Worm (Caenorhabditis elegans): ENCODE results near the gene C07B5.2.

C07B5.2 gene

ce11 chrX:9553095-9553494 is 36.1 kb upstream of the C07B5.2 start:
- no peak for TF ChIP-seq unc-39 (tag; optimal IDR thresholded peaks at IDR 0.05)
- no peak for TF ChIP-seq lin-13 (tag; optimal IDR thresholded peaks at IDR 0.05)
- TF ChIP-seq bed-3 (GFP tag; optimal IDR thresholded peaks at IDR 0.05) = no peak
- no peak for TF ChIP-seq hlh-1 (tag; optimal IDR thresholded peaks at IDR 0.05)
- no peak for TF ChIP-seq elt-3 (tag; optimal IDR thresholded peaks at IDR 0.05)
- TF ChIP-seq nhr-76 (tag; optimal IDR thresholded peaks at IDR 0.05) = no peak
- TF ChIP-seq lsy-2 (tag; optimal IDR thresholded peaks at IDR 0.05) = no peak
- TF ChIP-seq mep-1 (tag; optimal IDR thresholded peaks at IDR 0.05) = no peak
- TF ChIP-seq elt-1 (tag; optimal IDR thresholded peaks at IDR 0.05; ENCODE audit: borderline replicate concordance, insufficient read depth) = no peak
- TF ChIP-seq unc-120 (tag; optimal IDR thresholded peaks at IDR 0.05; ENCODE audit: poor library complexity, severe bottlenecking) = no peak
- TF ChIP-seq ztf-11 (tag; optimal IDR thresholded peaks at IDR 0.05) = no peak
- no peak for TF ChIP-seq ceh-39 (tag; optimal IDR thresholded peaks at IDR 0.05)
- TF ChIP-seq sptf-1 (tag; optimal IDR thresholded peaks at IDR 0.05) = no peak
- no peak for TF ChIP-seq lin-32 (GFP tag; optimal IDR thresholded peaks at IDR 0.05)
- no peak for TF ChIP-seq nhr-2 (tag; optimal IDR thresholded peaks at IDR 0.05)
- no peak for TF ChIP-seq mab-5 (tag; optimal IDR thresholded peaks at IDR 0.05)
- TF ChIP-seq sem-2 (GFP tag; optimal IDR thresholded peaks at IDR 0.05) = no peak
- no peak for TF ChIP-seq blmp-1 (tag; optimal IDR thresholded peaks at IDR 0.05)
- no peak for TF ChIP-seq drap-1 (GFP tag; optimal IDR thresholded peaks at IDR 0.05)

DNA sequence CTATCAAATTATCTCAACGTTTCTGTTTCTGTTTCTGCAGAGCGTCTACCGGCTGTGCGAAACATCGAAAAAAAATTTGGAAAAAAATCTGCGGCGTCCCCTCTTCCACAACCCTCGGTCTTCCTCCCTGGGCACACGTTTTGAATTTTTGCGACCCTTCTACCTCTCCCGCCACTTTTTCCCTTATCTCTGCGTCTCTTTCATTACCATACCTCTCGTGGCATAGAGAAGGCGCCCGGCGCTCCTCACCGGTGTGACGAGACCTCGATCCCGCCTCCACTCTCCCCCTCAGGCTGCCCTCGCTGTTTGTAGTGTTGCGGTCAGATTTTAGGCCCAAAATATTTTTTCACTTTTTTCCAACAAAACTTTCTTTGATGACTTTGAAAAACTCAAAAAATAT is 35.4 kb upstream of the C07B5.2 start:
- TF ChIP-seq lin-32 (GFP tag; optimal IDR thresholded peaks at IDR 0.05) (no peak), ceh-39 (tag; optimal IDR thresholded peaks at IDR 0.05) (no peak), bed-3 (GFP tag; optimal IDR thresholded peaks at IDR 0.05) (no peak), hlh-1 (tag; optimal IDR thresholded peaks at IDR 0.05) (no peak), pha-4 (tag; optimal IDR thresholded peaks at IDR 0.05) (no peak), blmp-1 (tag; optimal IDR thresholded peaks at IDR 0.05) (no peak), cnd-1 (tag; optimal IDR thresholded peaks at IDR 0.05) (no peak), nhr-2 (tag; optimal IDR thresholded peaks at IDR 0.05) (no peak), unc-62 (GFP tag; optimal IDR thresholded peaks at IDR 0.05) (no peak), ztf-11 (tag; optimal IDR thresholded peaks at IDR 0.05) (no peak), lin-13 (tag; optimal IDR thresholded peaks at IDR 0.05) (no peak), ceh-83 (GFP tag; optimal IDR thresholded peaks at IDR 0.05) (no peak), ham-2 (GFP tag; optimal IDR thresholded peaks at IDR 0.05) (no peak), mab-5 (tag; optimal IDR thresholded peaks at IDR 0.05) (no peak), mep-1 (tag; optimal IDR thresholded peaks at IDR 0.05) (no peak), nhr-12 (tag; optimal IDR thresholded peaks at IDR 0.05) (no peak), nhr-237 (tag; optimal IDR thresholded peaks at IDR 0.05) (no peak), unc-39 (tag; optimal IDR thresholded peaks at IDR 0.05) (no peak)

ce11 chrX:9551112-9551511 is 34.1 kb upstream of the C07B5.2 start:
- TF ChIP-seq mab-5 (tag; optimal IDR thresholded peaks at IDR 0.05) = no peak
- peak; percentile 64 for TF ChIP-seq ham-2 (GFP tag; optimal IDR thresholded peaks at IDR 0.05)
- TF ChIP-seq ces-1 (GFP tag; optimal IDR thresholded peaks at IDR 0.05) = no peak

ce11 chrX:9550519-9550918 is 33.5 kb upstream of the C07B5.2 start:
- TF ChIP-seq sem-2 (GFP tag; optimal IDR thresholded peaks at IDR 0.05) = no peak
- no peak for TF ChIP-seq mls-2 (tag; optimal IDR thresholded peaks at IDR 0.05)
- no peak for TF ChIP-seq zip-8 (tag; optimal IDR thresholded peaks at IDR 0.05)
- TF ChIP-seq M03D4.4 (tag; optimal IDR thresholded peaks at IDR 0.05) = no peak
- no peak for TF ChIP-seq tbx-8 (GFP tag; optimal IDR thresholded peaks at IDR 0.05)
- TF ChIP-seq nhr-2 (tag; optimal IDR thresholded peaks at IDR 0.05) = no peak
- TF ChIP-seq unc-62 (GFP tag; optimal IDR thresholded peaks at IDR 0.05) = no peak
- no peak for TF ChIP-seq nhr-237 (tag; optimal IDR thresholded peaks at IDR 0.05)
- TF ChIP-seq pha-4 (tag; optimal IDR thresholded peaks at IDR 0.05) = no peak
- no peak for TF ChIP-seq elt-3 (tag; optimal IDR thresholded peaks at IDR 0.05)
- no peak for TF ChIP-seq mep-1 (tag; optimal IDR thresholded peaks at IDR 0.05)
- TF ChIP-seq sptf-1 (tag; optimal IDR thresholded peaks at IDR 0.05) = no peak

- TF ChIP-seq ham-2 (GFP tag; optimal IDR thresholded peaks at IDR 0.05) = no peak
- no peak for TF ChIP-seq sptf-1 (tag; optimal IDR thresholded peaks at IDR 0.05)
- TF ChIP-seq nhr-2 (tag; optimal IDR thresholded peaks at IDR 0.05) = no peak
- TF ChIP-seq nhr-28 (tag; optimal IDR thresholded peaks at IDR 0.05) = no peak
- TF ChIP-seq tbx-8 (GFP tag; optimal IDR thresholded peaks at IDR 0.05) = no peak
- no peak for TF ChIP-seq unc-39 (tag; optimal IDR thresholded peaks at IDR 0.05)
- TF ChIP-seq zip-8 (tag; optimal IDR thresholded peaks at IDR 0.05) = no peak
- no peak for TF ChIP-seq blmp-1 (tag; optimal IDR thresholded peaks at IDR 0.05)
- TF ChIP-seq hlh-1 (tag; optimal IDR thresholded peaks at IDR 0.05) = no peak
- TF ChIP-seq unc-62 (GFP tag; optimal IDR thresholded peaks at IDR 0.05) = no peak
- TF ChIP-seq snpc-4 (tag; optimal IDR thresholded peaks at IDR 0.05) = no peak
- TF ChIP-seq pha-4 (tag; optimal IDR thresholded peaks at IDR 0.05) = no peak
- TF ChIP-seq lsy-2 (tag; optimal IDR thresholded peaks at IDR 0.05) = no peak
- no peak for TF ChIP-seq flh-1 (GFP tag; optimal IDR thresholded peaks at IDR 0.05)
- TF ChIP-seq mep-1 (tag; optimal IDR thresholded peaks at IDR 0.05) = no peak
Observed at ce11 chrX:9549657-9550369, 32.8 kb upstream of the C07B5.2 start.

Data from whole organism, mixed stage, embryonic.